Worm (Caenorhabditis elegans): ENCODE measurements around the gene rpn-2.

DNA sequence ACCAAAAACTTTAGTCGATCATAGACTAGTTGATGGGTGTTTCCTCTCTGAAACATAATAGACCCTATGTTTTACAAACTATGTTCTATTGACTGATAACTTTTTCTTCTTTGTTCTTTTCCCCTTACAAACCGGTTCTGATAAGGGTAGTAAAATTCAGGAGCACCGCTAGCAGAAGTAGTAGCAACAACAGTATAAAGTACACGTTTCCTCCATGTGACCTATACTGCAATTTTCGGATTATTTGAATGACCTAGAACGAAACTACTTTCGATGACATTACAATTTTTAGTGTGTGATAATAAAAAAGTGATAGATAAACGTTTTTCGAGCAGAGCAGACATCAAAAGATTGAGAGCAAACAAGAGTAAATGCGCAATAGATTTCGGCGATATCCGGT is 18.7 kb upstream of the rpn-2 start:
- TF ChIP-seq him-1 (tag; optimal IDR thresholded peaks at IDR 0.05) (no peak), dao-5 (tag; optimal IDR thresholded peaks at IDR 0.05) (no peak), W03F9.2 (tag; optimal IDR thresholded peaks at IDR 0.05) (no peak)
